Worm (Caenorhabditis elegans) whole organism, L3 larva: ENCODE data around the gene F22B7.9.
A peak's percentile ranks its signal among the peaks of the same experiment; 100 is the strongest.

Experiments
- ZK546.5 ChIP-seq: sonication (generic microtip); optimal IDR thresholded peaks from 2 replicates; lab custom pipeline; 2017; ENCODE audit warnings: missing biosample characterization, missing genetic modification characterization
- aly-2 ChIP-seq: fragments of 150-350 bp; optimal IDR thresholded peaks from 2 replicates; lab custom pipeline; 2014; ENCODE audit warnings: missing biosample characterization, missing genetic modification characterization
- ama-1 ChIP-seq: fragments of 150-350 bp; optimal IDR thresholded peaks from 2 replicates; lab custom pipeline; 2018
- ceh-16 ChIP-seq: sonication (generic microtip); optimal IDR thresholded peaks from 2 replicates; lab custom pipeline; 2017; ENCODE audit warnings: missing biosample characterization, missing genetic modification characterization
- ceh-28 ChIP-seq: fragments of 150-350 bp; optimal IDR thresholded peaks from 2 replicates; lab custom pipeline; 2014; ENCODE audit warnings: missing biosample characterization, missing genetic modification reagents, missing genetic modification characterization
- daf-12 ChIP-seq: fragments of 150-350 bp; optimal IDR thresholded peaks from 2 replicates; lab custom pipeline; 2014; ENCODE audit warnings: missing biosample characterization, missing genetic modification reagents, missing genetic modification characterization
- egl-27 ChIP-seq: sonication (generic microtip); optimal IDR thresholded peaks from 4 replicates; lab custom pipeline; 2017; ENCODE audit warnings: missing biosample characterization, missing genetic modification reagents, missing genetic modification characterization
- egl-5 ChIP-seq: fragments of 150-350 bp; optimal IDR thresholded peaks from 2 replicates; lab custom pipeline; 2017; ENCODE audit warnings: missing biosample characterization, missing genetic modification reagents, missing genetic modification characterization, inconsistent platforms
- elt-1 ChIP-seq: fragments of 150-350 bp; optimal IDR thresholded peaks from 2 replicates; lab custom pipeline; 2014; ENCODE audit warnings: missing biosample characterization, missing genetic modification characterization
- elt-2 ChIP-seq: sonication (generic microtip); optimal IDR thresholded peaks from 2 replicates; lab custom pipeline; 2016; ENCODE audit warnings: missing genetic modification reagents, mild to moderate bottlenecking, missing genetic modification characterization, missing compliant biosample characterization
- eor-1 ChIP-seq, 2 experiments: fragments of 150-350 bp; optimal IDR thresholded peaks; 2 replicates each; lab custom pipeline; 2014 to 2018; ENCODE audit warnings: missing biosample characterization in 2 of 2, missing genetic modification characterization in 2 of 2
- fkh-10 ChIP-seq: sonication (generic microtip); optimal IDR thresholded peaks from 2 replicates; lab custom pipeline; 2017; ENCODE audit warnings: missing biosample characterization, missing genetic modification reagents, missing genetic modification characterization
- fkh-2 ChIP-seq: fragments of 150-350 bp; optimal IDR thresholded peaks from 2 replicates; lab custom pipeline; 2014; ENCODE audit warnings: missing biosample characterization, missing genetic modification reagents, missing genetic modification characterization
- fos-1 ChIP-seq: fragments of 150-350 bp; optimal IDR thresholded peaks from 2 replicates; lab custom pipeline; 2014; ENCODE audit warnings: missing biosample characterization, missing genetic modification characterization
- hmg-11 ChIP-seq: sonication (generic microtip); optimal IDR thresholded peaks from 2 replicates; lab custom pipeline; 2016; ENCODE audit warnings: missing genetic modification characterization, missing compliant biosample characterization
- lin-15B ChIP-seq: fragments of 150-350 bp; optimal IDR thresholded peaks from 2 replicates; lab custom pipeline; 2014; ENCODE audit warnings: missing biosample characterization, missing genetic modification characterization
- mdl-1 ChIP-seq: fragments of 150-350 bp; optimal IDR thresholded peaks from 2 replicates; lab custom pipeline; 2014; ENCODE audit warnings: missing biosample characterization, missing genetic modification characterization
- mml-1 ChIP-seq: fragments of 150-350 bp; sonication (generic microtip); optimal IDR thresholded peaks from 3 replicates; lab custom pipeline; 2014; ENCODE audit warnings: missing biosample characterization, missing genetic modification characterization
- nfya-1 ChIP-seq: sonication (generic microtip); optimal IDR thresholded peaks from 2 replicates; lab custom pipeline; 2017; ENCODE audit warnings: missing genetic modification characterization, mild to moderate bottlenecking, missing compliant biosample characterization, antibody characterized with exemption, moderate library complexity; ENCODE audit not compliant: insufficient read depth
- nhr-11 ChIP-seq: fragments of 150-350 bp; optimal IDR thresholded peaks from 2 replicates; lab custom pipeline; 2014; ENCODE audit warnings: missing biosample characterization, missing genetic modification characterization
- nhr-12 ChIP-seq: fragments of 150-350 bp; optimal IDR thresholded peaks from 2 replicates; lab custom pipeline; 2014; ENCODE audit warnings: missing biosample characterization, missing genetic modification characterization
- nhr-23 ChIP-seq: fragments of 150-350 bp; optimal IDR thresholded peaks from 2 replicates; lab custom pipeline; 2014; ENCODE audit warnings: missing biosample characterization, missing genetic modification reagents, missing genetic modification characterization
- nhr-237 ChIP-seq: fragments of 150-350 bp; optimal IDR thresholded peaks from 2 replicates; lab custom pipeline; 2014; ENCODE audit warnings: missing biosample characterization, missing genetic modification characterization
- nhr-25 ChIP-seq: sonication (generic microtip); optimal IDR thresholded peaks from 2 replicates; lab custom pipeline; 2017; ENCODE audit warnings: missing biosample characterization, missing genetic modification characterization
- nhr-43 ChIP-seq: sonication (generic microtip); optimal IDR thresholded peaks from 2 replicates; lab custom pipeline; 2016; ENCODE audit warnings: mild to moderate bottlenecking, missing genetic modification characterization, missing compliant biosample characterization; ENCODE audit not compliant: poor library complexity, severe bottlenecking
- nhr-67 ChIP-seq: fragments of 150-350 bp; optimal IDR thresholded peaks from 2 replicates; lab custom pipeline; 2014; ENCODE audit warnings: missing biosample characterization, missing genetic modification characterization
- nhr-76 ChIP-seq: fragments of 150-350 bp; sonication (generic microtip); optimal IDR thresholded peaks from 5 replicates; lab custom pipeline; 2014; ENCODE audit warnings: missing biosample characterization, missing genetic modification characterization
- pha-4 ChIP-seq: fragments of 150-350 bp; optimal IDR thresholded peaks from 2 replicates; lab custom pipeline; 2014; ENCODE audit warnings: missing biosample characterization, missing genetic modification reagents, missing genetic modification characterization
- pqm-1 ChIP-seq: fragments of 150-350 bp; optimal IDR thresholded peaks from 2 replicates; lab custom pipeline; 2017; ENCODE audit warnings: missing biosample characterization, missing genetic modification characterization, inconsistent platforms
- sea-2 ChIP-seq: fragments of 150-350 bp; sonication (generic microtip); optimal IDR thresholded peaks from 4 replicates; lab custom pipeline; 2014; ENCODE audit warnings: missing biosample characterization, missing genetic modification reagents, missing genetic modification characterization
- skn-1 ChIP-seq: fragments of 150-350 bp; optimal IDR thresholded peaks from 2 replicates; lab custom pipeline; 2014; ENCODE audit warnings: missing biosample characterization, missing genetic modification characterization
- snpc-4 ChIP-seq: fragments of 150-350 bp; optimal IDR thresholded peaks from 2 replicates; lab custom pipeline; 2014; ENCODE audit warnings: missing biosample characterization, missing genetic modification characterization
- tbx-2 ChIP-seq: sonication (generic microtip); optimal IDR thresholded peaks from 2 replicates; lab custom pipeline; 2016; ENCODE audit warnings: mild to moderate bottlenecking, missing genetic modification characterization, missing compliant biosample characterization
- unc-39 ChIP-seq: sonication (generic microtip); optimal IDR thresholded peaks from 4 replicates; lab custom pipeline; 2017; ENCODE audit warnings: missing biosample characterization, missing genetic modification characterization
- unc-62 ChIP-seq: fragments of 150-350 bp; sonication (generic microtip); optimal IDR thresholded peaks from 4 replicates; lab custom pipeline; 2014; ENCODE audit warnings: missing biosample characterization, missing genetic modification reagents, missing genetic modification characterization
- ztf-11 ChIP-seq: fragments of 150-350 bp; optimal IDR thresholded peaks from 2 replicates; lab custom pipeline; 2014; ENCODE audit warnings: missing biosample characterization, missing genetic modification characterization
- ztf-4 ChIP-seq: fragments of 150-350 bp; optimal IDR thresholded peaks from 2 replicates; lab custom pipeline; 2014; ENCODE audit warnings: missing biosample characterization, missing genetic modification characterization

The F22B7.9 gene

ce11 chrIII:8689143-8689542, 35.4 kb upstream of the F22B7.9 start:
- TF ChIP-seq mml-1 (tag; lab: Kevin White, UChicago) (no peak), ztf-11 (no peak)

- no peak for TF ChIP-seq skn-1 (tag; lab: Kevin White, UChicago)
- no peak for TF ChIP-seq nhr-12 (tag; lab: Kevin White, UChicago)
- no peak for TF ChIP-seq nhr-67 (tag; lab: Kevin White, UChicago)
- no peak for TF ChIP-seq ztf-11
- no peak for TF ChIP-seq ceh-28 (tag; lab: Kevin White, UChicago)
- TF ChIP-seq nhr-23 (tag; lab: Kevin White, UChicago): peak; percentile 39
- TF ChIP-seq elt-2 (tag; lab: Kevin White, UChicago): peak; percentile 75
- no peak for TF ChIP-seq ama-1 (lab: Kevin White, UChicago)
- no peak for TF ChIP-seq pha-4 (tag; lab: Kevin White, UChicago)
- TF ChIP-seq ceh-16 (tag; lab: Kevin White, UChicago): no peak
- TF ChIP-seq egl-27 (tag; lab: Kevin White, UChicago): no peak
- TF ChIP-seq nhr-237 (tag; lab: Kevin White, UChicago): no peak
- peak; percentile 52 for TF ChIP-seq pqm-1
- TF ChIP-seq ZK546.5 (tag; lab: Kevin White, UChicago): no peak
- TF ChIP-seq nhr-25: peak; percentile 28
- TF ChIP-seq eor-1 (tag; optimal IDR thresholded peaks at IDR 0.05; lab: Kevin White, UChicago): peak in 1 of 2 experiments; percentile 33
- TF ChIP-seq fkh-2 (tag; lab: Kevin White, UChicago): no peak
- TF ChIP-seq aly-2: no peak
- no peak for TF ChIP-seq hmg-11 (tag; lab: Kevin White, UChicago)
- no peak for TF ChIP-seq nhr-76 (tag; lab: Kevin White, UChicago)
- peak; percentile 28 for TF ChIP-seq nfya-1 (tag; lab: Kevin White, UChicago)
- TF ChIP-seq sea-2 (GFP tag; lab: Kevin White, UChicago): no peak
- TF ChIP-seq mdl-1 (tag; lab: Kevin White, UChicago): no peak
- TF ChIP-seq unc-39 (tag; lab: Kevin White, UChicago): no peak
- no peak for TF ChIP-seq ztf-4
- TF ChIP-seq lin-15B (tag; lab: Kevin White, UChicago): no peak
- TF ChIP-seq nhr-11 (tag; lab: Kevin White, UChicago): no peak
- TF ChIP-seq fos-1 (tag; lab: Kevin White, UChicago): no peak
- peak; percentile 55 for TF ChIP-seq nhr-43
- TF ChIP-seq elt-1: no peak
- TF ChIP-seq fkh-10 (GFP tag; lab: Kevin White, UChicago): no peak
- no peak for TF ChIP-seq egl-5
- no peak for TF ChIP-seq daf-12 (tag; lab: Kevin White, UChicago)
- no peak for TF ChIP-seq snpc-4 (tag; lab: Kevin White, UChicago)
Observed at ce11 chrIII:8688438-8688946, 34.8 kb upstream of the F22B7.9 start, which contains the start of gene hadb-1. Gene hadb-1 (minus strand): TSS chrIII:8688488.

ce11 chrIII:8685590-8686240, 32.0 kb upstream of the F22B7.9 start:
- no peak for TF ChIP-seq pha-4 (tag; lab: Kevin White, UChicago)
- peak; percentile 28 for TF ChIP-seq elt-2 (tag; lab: Kevin White, UChicago)
- no peak for TF ChIP-seq tbx-2 (tag; lab: Kevin White, UChicago)
- no peak for TF ChIP-seq egl-27 (tag; lab: Kevin White, UChicago)
- TF ChIP-seq nhr-23 (tag; lab: Kevin White, UChicago): peak; percentile 20
- TF ChIP-seq unc-62 (GFP tag; lab: Kevin White, UChicago): no peak
- TF ChIP-seq ama-1 (lab: Kevin White, UChicago): peak; percentile 13
- peak; percentile 71 for TF ChIP-seq nhr-43

ce11 chrIII:8684421-8684820, 30.7 kb upstream of the F22B7.9 start, which contains the start of gene anmt-1:
Gene anmt-1 (plus strand): TSS chrIII:8684808.
- TF ChIP-seq pqm-1: no peak
- TF ChIP-seq egl-27 (tag; lab: Kevin White, UChicago): no peak
- TF ChIP-seq ztf-11: no peak
- TF ChIP-seq elt-1: no peak
